Worm (Caenorhabditis elegans): ENCODE data around the gene cct-8.
A peak's percentile ranks its signal among the peaks of the same experiment; 100 is the strongest.

The cct-8 gene

DNA sequence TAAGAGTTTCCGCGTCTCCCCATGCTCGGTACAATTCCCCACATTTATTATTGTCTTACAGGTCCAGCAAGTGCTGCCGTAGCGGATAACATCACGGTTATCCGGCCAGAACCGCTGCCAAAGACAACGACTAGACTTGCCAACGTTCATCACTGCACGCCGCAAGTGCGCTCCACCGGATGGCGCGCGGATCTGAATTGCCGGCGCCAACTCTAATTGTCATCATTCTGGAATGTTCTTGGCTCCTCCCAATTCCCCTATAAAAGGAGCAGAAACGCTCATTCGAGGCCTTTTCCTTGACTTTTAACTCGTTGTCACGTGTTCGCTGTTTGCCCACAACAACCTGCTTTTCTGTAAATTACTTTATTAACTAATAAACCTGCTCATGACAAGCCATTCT is 10.3 kb upstream of the cct-8 start:
- TF ChIP-seq lin-38 (GFP tag; IDR thresholded peaks at IDR 0.05): peak; percentile 55
- TF ChIP-seq set-16 (GFP tag; IDR thresholded peaks at IDR 0.05): peak; percentile 22; the same call in 1 of the 2 replicates

DNA sequence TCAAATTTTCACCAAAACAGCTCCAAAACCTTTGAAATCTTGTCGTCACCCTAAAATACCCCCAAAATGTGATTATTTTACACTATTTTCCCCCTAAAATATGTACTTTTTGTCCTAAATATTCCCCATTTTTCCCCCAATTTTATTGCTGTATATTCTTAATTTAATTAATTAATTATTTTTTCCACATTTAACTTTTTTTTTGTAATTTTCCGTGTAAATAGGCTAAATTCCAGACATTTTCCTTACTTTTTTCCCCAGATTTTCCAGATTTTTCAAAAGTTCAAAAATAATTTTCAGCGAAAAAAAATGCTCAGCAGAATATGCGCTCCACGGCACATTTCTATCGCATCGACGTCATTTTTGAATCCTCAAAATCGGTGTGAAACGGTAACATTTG is 3.4 kb upstream of the cct-8 start, which contains the start of gene cox-18:
TSS of gene cox-18 (plus strand) at position 301 of the 400 bp plus-strand sequence.
- TF ChIP-seq ceh-28 (tag; optimal IDR thresholded peaks at IDR 0.05) (no peak), pqm-1 (tag; optimal IDR thresholded peaks at IDR 0.05) (no peak), dmd-9 (GFP tag; IDR thresholded peaks at IDR 0.05) (no peak), tra-1 (GFP tag; IDR thresholded peaks at IDR 0.05) (no peak), aha-1 (tag) (no peak), F44E2.7 (GFP tag; IDR thresholded peaks at IDR 0.05) (no peak)

DNA sequence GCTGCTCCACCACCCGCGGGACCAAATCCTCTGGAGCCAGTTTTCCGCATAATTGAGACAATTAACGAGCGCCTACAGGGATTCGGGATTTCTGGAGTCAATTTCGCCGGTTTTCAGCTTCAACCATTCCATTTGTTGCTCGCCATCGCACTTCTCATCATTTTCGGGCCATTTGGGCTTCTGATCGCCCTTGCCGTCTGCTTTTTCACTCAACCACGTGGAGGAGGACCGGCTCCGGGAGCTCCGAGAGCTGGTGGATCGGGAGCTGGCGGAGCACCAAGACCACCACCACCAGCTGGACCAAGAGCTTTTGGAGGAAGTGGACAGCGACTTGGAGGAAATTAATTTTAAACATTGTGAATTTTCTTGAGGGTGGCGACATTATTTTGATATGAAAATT is 2.4 kb upstream of the cct-8 start:
- TF ChIP-seq egl-43 (GFP tag; IDR thresholded peaks at IDR 0.05): 0 out of 2 replicates have a peak, but pooled peaks have one; percentile 11
- peak; percentile 59 for TF ChIP-seq aha-1 (tag)
- TF ChIP-seq set-16 (GFP tag; IDR thresholded peaks at IDR 0.05): peak; percentile 85
- no peak for TF ChIP-seq daf-19 (GFP tag; conservative IDR thresholded peaks at IDR 0.05)
- TF ChIP-seq daf-12 (tag; optimal IDR thresholded peaks at IDR 0.05): no peak
- no peak for TF ChIP-seq fos-1 (tag; optimal IDR thresholded peaks at IDR 0.05)
- no peak for TF ChIP-seq zip-11 (GFP tag; IDR thresholded peaks at IDR 0.05)
- no peak for TF ChIP-seq spr-1 (tag; optimal IDR thresholded peaks at IDR 0.05)
- TF ChIP-seq madf-5 (GFP tag; IDR thresholded peaks at IDR 0.05): no peak
- no peak for TF ChIP-seq F37D6.2 (tag; optimal IDR thresholded peaks at IDR 0.05)
- no peak for TF ChIP-seq pha-4 (GFP tag; IDR thresholded peaks at IDR 0.05)
- TF ChIP-seq pha-4 (tag; optimal IDR thresholded peaks at IDR 0.05): no peak
- TF ChIP-seq gei-8 (GFP tag; optimal IDR thresholded peaks at IDR 0.05): no peak

DNA sequence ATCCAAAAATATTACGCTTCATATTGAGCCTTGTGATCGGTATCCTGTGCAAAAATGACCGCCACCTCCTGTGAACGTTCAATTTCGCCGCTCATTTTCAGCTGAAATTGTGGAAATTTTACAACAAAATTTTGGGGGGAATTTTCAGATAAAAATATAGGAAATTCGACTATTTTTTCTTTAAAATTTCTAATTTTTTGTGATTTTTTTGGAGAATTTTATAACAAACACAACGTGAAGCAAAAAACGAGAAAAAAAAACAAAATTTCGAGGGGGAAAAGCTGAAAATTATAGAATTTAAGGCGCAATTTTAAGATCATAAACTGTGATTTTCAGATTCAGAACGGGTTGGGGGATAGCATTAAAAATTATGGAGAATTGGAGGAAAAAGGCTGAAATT is 6.8 kb downstream of the cct-8 start, which contains the start of gene csn-4:
TSS of gene csn-4 (minus strand) at position 101 of the 400 bp plus-strand sequence.
- TF ChIP-seq cey-2 (tag; optimal IDR thresholded peaks at IDR 0.05; ENCODE audit: borderline replicate concordance, insufficient read depth) (no peak), ama-1 (optimal IDR thresholded peaks at IDR 0.05) (peak; percentile 10), spr-3 (GFP tag; optimal IDR thresholded peaks at IDR 0.05) (peak; percentile 4)

DNA sequence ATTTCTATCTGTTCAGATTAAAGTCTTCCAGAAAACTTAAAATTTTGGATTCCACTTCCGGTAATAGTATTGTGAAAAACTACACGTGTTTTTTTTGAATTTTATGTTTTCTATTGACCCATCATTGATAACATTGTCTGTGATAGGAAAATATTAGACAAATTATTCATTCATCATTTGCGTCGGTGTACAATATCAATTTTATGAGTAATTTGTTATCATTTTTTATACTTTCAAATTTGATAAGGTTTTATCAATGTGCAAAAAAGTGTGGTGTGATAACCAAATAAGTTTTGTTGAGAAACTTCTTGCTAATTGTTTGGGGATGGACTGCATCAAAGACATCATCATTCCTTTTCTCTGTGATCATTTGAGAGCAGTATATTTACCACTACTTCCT is 18.2 kb downstream of the cct-8 start:
- TF ChIP-seq nhr-111 (GFP tag; optimal IDR thresholded peaks at IDR 0.05) (no peak), nhr-6 (tag; optimal IDR thresholded peaks at IDR 0.05) (peak; percentile 53), dve-1 (tag; optimal IDR thresholded peaks at IDR 0.05; ENCODE audit: insufficient read depth) (peak; percentile 12), php-3 (GFP tag; IDR thresholded peaks at IDR 0.05) (peak; percentile 40; the same call in 1 of the 2 replicates), nhr-102 (tag; optimal IDR thresholded peaks at IDR 0.05) (no peak), Y5F2A.4 (GFP tag; optimal IDR thresholded peaks at IDR 0.05) (no peak), egl-43 (GFP tag; IDR thresholded peaks at IDR 0.05) (no peak), ztf-11 (tag; optimal IDR thresholded peaks at IDR 0.05) (no peak), dpl-1 (GFP tag; optimal IDR thresholded peaks at IDR 0.05) (no peak), nhr-10 (tag; optimal IDR thresholded peaks at IDR 0.05) (no peak), hif-1 (tag; optimal IDR thresholded peaks at IDR 0.05) (no peak), nhr-25 (tag; optimal IDR thresholded peaks at IDR 0.05; ENCODE audit: borderline replicate concordance, insufficient read depth) (no peak), vab-7 (GFP tag; IDR thresholded peaks at IDR 0.05) (no peak), nhr-41 (GFP tag; IDR thresholded peaks at IDR 0.05) (no peak), R02D3.7 (tag; optimal IDR thresholded peaks at IDR 0.05) (no peak), ceh-82 (tag; optimal IDR thresholded peaks at IDR 0.05) (no peak), duxl-1 (tag; optimal IDR thresholded peaks at IDR 0.05; ENCODE audit: poor library complexity) (no peak), ZK337.2 (GFP tag; IDR thresholded peaks at IDR 0.05) (no peak), attf-4 (tag; optimal IDR thresholded peaks at IDR 0.05) (no peak), daf-16 (GFP tag; optimal IDR thresholded peaks at IDR 0.05) (no peak), daf-16 (tag; optimal IDR thresholded peaks at IDR 0.05) (peak; percentile 17), spr-3 (GFP tag; optimal IDR thresholded peaks at IDR 0.05) (no peak), lir-3 (tag; optimal IDR thresholded peaks at IDR 0.05) (no peak), zfp-3 (GFP tag; conservative IDR thresholded peaks at IDR 0.05) (no peak), nhr-11 (tag; optimal IDR thresholded peaks at IDR 0.05) (no peak)

Data from whole organism, L4 larva.